Worm (Caenorhabditis elegans) whole organism, young adult: ENCODE results near the gene rga-5.

ENCODE experiments used
- B0261.1 ChIP-seq: sonication (generic microtip); optimal IDR thresholded peaks from 2 replicates; lab custom pipeline; 2016; ENCODE audit warnings: mild to moderate bottlenecking, missing genetic modification characterization, moderate library complexity, missing compliant biosample characterization
- B0336.3 ChIP-seq: fragments of 200-800 bp; sonication (Bioruptor generic); IDR thresholded peaks from 2 replicates; pipeline ENCODE4 v1.3.6; 2022; ENCODE audit warnings: missing genetic modification characterization, missing compliant biosample characterization
- F10E7.11 ChIP-seq: sonication (generic microtip); optimal IDR thresholded peaks from 2 replicates; lab custom pipeline; 2017; ENCODE audit warnings: mild to moderate bottlenecking, missing genetic modification characterization, moderate library complexity, missing compliant biosample characterization
- F49E8.2 ChIP-seq: sonication (generic microtip); optimal IDR thresholded peaks from 3 replicates; lab custom pipeline; 2017; ENCODE audit warnings: missing genetic modification characterization, mild to moderate bottlenecking, missing compliant biosample characterization, antibody characterized with exemption, moderate library complexity; ENCODE audit not compliant: insufficient read depth
- F57A8.1 ChIP-seq: fragments of 200-800 bp; sonication (Bioruptor generic); optimal IDR thresholded peaks from 2 replicates; lab custom pipeline; 2018; ENCODE audit warnings: mild to moderate bottlenecking, missing genetic modification characterization, moderate library complexity, missing compliant biosample characterization
- Y56A3A.18 ChIP-seq: fragments of 200-800 bp; sonication (Bioruptor generic); IDR thresholded peaks from 2 replicates; pipeline ENCODE4 v1.3.6; 2022; ENCODE audit warnings: missing genetic modification reagents, missing genetic modification characterization, missing compliant biosample characterization
- Y95B8A.8 ChIP-seq: fragments of 200-800 bp; sonication (Bioruptor generic); IDR thresholded peaks from 2 replicates; pipeline ENCODE4 v1.3.6; 2022; ENCODE audit warnings: missing genetic modification reagents, missing genetic modification characterization, missing compliant biosample characterization
- athp-1 ChIP-seq: sonication (generic microtip); optimal IDR thresholded peaks from 2 replicates; lab custom pipeline; 2017; ENCODE audit warnings: mild to moderate bottlenecking, missing genetic modification characterization, missing compliant biosample characterization
- attf-5 ChIP-seq: fragments of 200-800 bp; sonication (Bioruptor generic); optimal IDR thresholded peaks from 2 replicates; lab custom pipeline; 2018; ENCODE audit warnings: mild to moderate bottlenecking, missing genetic modification characterization, missing compliant biosample characterization
- attf-6 ChIP-seq: fragments of 200-800 bp; sonication (Bioruptor generic); IDR thresholded peaks from 2 replicates; pipeline ENCODE4 v1.3.6; 2022; ENCODE audit warnings: missing genetic modification reagents, missing genetic modification characterization, missing compliant biosample characterization
- ccch-3 ChIP-seq: fragments of 200-800 bp; sonication (Bioruptor generic); optimal IDR thresholded peaks from 2 replicates; lab custom pipeline; 2018; ENCODE audit warnings: mild to moderate bottlenecking, missing genetic modification characterization, missing compliant biosample characterization
- cebp-2 ChIP-seq: fragments of 200-800 bp; sonication (Bioruptor generic); IDR thresholded peaks from 2 replicates; pipeline ENCODE4 v1.3.6; 2022; ENCODE audit warnings: missing genetic modification characterization, missing compliant biosample characterization
- ceh-40 ChIP-seq: fragments of 200-800 bp; sonication (Bioruptor generic); IDR thresholded peaks from 2 replicates; pipeline ENCODE4 v1.3.6; 2022; ENCODE audit warnings: missing genetic modification characterization, missing compliant biosample characterization
- ceh-58 ChIP-seq: fragments of 200-800 bp; sonication (Bioruptor generic); IDR thresholded peaks from 2 replicates; pipeline ENCODE4 v1.3.6; 2022; ENCODE audit warnings: missing genetic modification characterization, missing compliant biosample characterization
- dpff-1 ChIP-seq: sonication (generic microtip); optimal IDR thresholded peaks from 2 replicates; lab custom pipeline; 2017; ENCODE audit warnings: mild to moderate bottlenecking, missing genetic modification characterization, missing compliant biosample characterization
- him-1 ChIP-seq: sonication (generic microtip); optimal IDR thresholded peaks from 2 replicates; lab custom pipeline; 2016; ENCODE audit warnings: missing genotype, missing genetic modification reagents, missing genetic modification characterization, missing compliant biosample characterization
- hmg-1.2 ChIP-seq: fragments of 200-800 bp; sonication (Bioruptor generic); IDR thresholded peaks from 2 replicates; pipeline ENCODE4 v1.3.6; 2022; ENCODE audit warnings: missing genetic modification reagents, missing genetic modification characterization, missing compliant biosample characterization
- hmg-20 ChIP-seq: fragments of 200-800 bp; sonication (Bioruptor generic); IDR thresholded peaks from 2 replicates; pipeline ENCODE4 v1.3.6; 2022; ENCODE audit warnings: missing genetic modification reagents, missing genetic modification characterization, missing compliant biosample characterization
- hrde-1 ChIP-seq: sonication (generic microtip); optimal IDR thresholded peaks from 2 replicates; lab custom pipeline; 2016; ENCODE audit warnings: missing genetic modification characterization, mild to moderate bottlenecking, missing compliant biosample characterization, moderate library complexity, missing genotype, missing genetic modification reagents, borderline replicate concordance
- hsf-1 ChIP-seq: fragments of 200-800 bp; sonication (Bioruptor generic); IDR thresholded peaks from 2 replicates; pipeline ENCODE4 v1.3.6; 2022; ENCODE audit warnings: missing genetic modification reagents, missing genetic modification characterization, missing compliant biosample characterization
- lag-1 ChIP-seq: fragments of 200-800 bp; sonication (Bioruptor generic); IDR thresholded peaks from 2 replicates; pipeline ENCODE4 v1.3.6; 2022; ENCODE audit warnings: missing genetic modification reagents, missing genetic modification characterization, missing compliant biosample characterization
- lin-26 ChIP-seq: fragments of 200-800 bp; sonication (Bioruptor generic); IDR thresholded peaks from 2 replicates; pipeline ENCODE4 v1.3.6; 2022; ENCODE audit warnings: missing genetic modification reagents, missing genetic modification characterization, missing compliant biosample characterization
- lin-35 ChIP-seq, 3 experiments: fragments of 150-350 bp in 2 of 3; sonication (generic microtip) in 1 of 3; optimal IDR thresholded peaks; 2 replicates each; lab custom pipeline; 2014 to 2018; ENCODE audit warnings: missing biosample characterization in 3 of 3, missing genetic modification characterization in 3 of 3, missing genetic modification reagents in 3 of 3
- lin-54 ChIP-seq: fragments of 200-800 bp; sonication (Bioruptor generic); optimal IDR thresholded peaks from 2 replicates; lab custom pipeline; 2018; ENCODE audit warnings: mild to moderate bottlenecking, missing genetic modification characterization, missing compliant biosample characterization
- lsy-27 ChIP-seq: sonication (generic microtip); optimal IDR thresholded peaks from 2 replicates; lab custom pipeline; 2017; ENCODE audit warnings: missing genetic modification characterization, mild to moderate bottlenecking, missing compliant biosample characterization, antibody characterized with exemption, missing genotype, borderline replicate concordance; ENCODE audit not compliant: insufficient read depth
- madf-6 ChIP-seq: fragments of 200-800 bp; sonication (Bioruptor generic); IDR thresholded peaks from 2 replicates; pipeline ENCODE4 v1.3.6; 2022; ENCODE audit warnings: missing genetic modification reagents, missing genetic modification characterization, missing compliant biosample characterization
- mcd-1 ChIP-seq: fragments of 200-800 bp; sonication (Bioruptor generic); IDR thresholded peaks from 2 replicates; pipeline ENCODE4 v1.3.6; 2022; ENCODE audit warnings: missing genetic modification reagents, missing genetic modification characterization, missing compliant biosample characterization
- mxl-1 ChIP-seq: sonication (generic microtip); optimal IDR thresholded peaks from 2 replicates; lab custom pipeline; 2016; ENCODE audit warnings: missing genetic modification characterization, missing compliant biosample characterization
- nfya-1 ChIP-seq: sonication (generic microtip); optimal IDR thresholded peaks from 2 replicates; lab custom pipeline; 2017; ENCODE audit warnings: antibody characterized with exemption, missing compliant biosample characterization, missing genetic modification characterization, borderline replicate concordance; ENCODE audit not compliant: insufficient read depth
- nfya-2 ChIP-seq: fragments of 200-800 bp; sonication (Bioruptor generic); IDR thresholded peaks from 2 replicates; pipeline ENCODE4 v1.3.6; 2022; ENCODE audit warnings: missing genetic modification reagents, missing genetic modification characterization, missing compliant biosample characterization
- nhr-179 ChIP-seq: sonication (generic microtip); optimal IDR thresholded peaks from 2 replicates; lab custom pipeline; 2016; ENCODE audit warnings: mild to moderate bottlenecking, missing genetic modification characterization, missing compliant biosample characterization
- nhr-27 ChIP-seq: fragments of 200-800 bp; sonication (Bioruptor generic); optimal IDR thresholded peaks from 2 replicates; lab custom pipeline; 2018; ENCODE audit warnings: mild to moderate bottlenecking, missing genetic modification characterization, moderate library complexity, missing compliant biosample characterization
- nhr-90 ChIP-seq: sonication (generic microtip); optimal IDR thresholded peaks from 2 replicates; lab custom pipeline; 2016; ENCODE audit warnings: missing genotype, mild to moderate bottlenecking, missing genetic modification characterization, missing compliant biosample characterization
- rcor-1 ChIP-seq: fragments of 200-800 bp; sonication (Bioruptor generic); IDR thresholded peaks from 2 replicates; pipeline ENCODE4 v1.3.6; 2022; ENCODE audit warnings: missing genetic modification reagents, missing genetic modification characterization, missing compliant biosample characterization
- repo-1 ChIP-seq: sonication (generic microtip); optimal IDR thresholded peaks from 2 replicates; lab custom pipeline; 2017; ENCODE audit warnings: mild to moderate bottlenecking, missing genetic modification characterization, missing compliant biosample characterization
- rpc-1 ChIP-seq, 2 experiments: fragments of 150-350 bp in 1 of 2; sonication (generic microtip) in 1 of 2; optimal IDR thresholded peaks; 2 replicates each; lab custom pipeline; 2014 to 2018; ENCODE audit warnings: missing biosample characterization in 1 of 2, missing genetic modification characterization in 1 of 2, missing genetic modification reagents in 1 of 2, missing genotype in 1 of 2
- sdz-38 ChIP-seq: sonication (generic microtip); optimal IDR thresholded peaks from 2 replicates; lab custom pipeline; 2016; ENCODE audit warnings: missing genotype, missing genetic modification characterization, missing compliant biosample characterization
- sea-2 ChIP-seq: fragments of 200-800 bp; sonication (Bioruptor generic); IDR thresholded peaks from 2 replicates; pipeline ENCODE4 v1.3.6; 2022; ENCODE audit warnings: missing genetic modification characterization, missing compliant biosample characterization
- snpc-3.4 ChIP-seq: sonication (generic microtip); optimal IDR thresholded peaks from 2 replicates; lab custom pipeline; 2017; ENCODE audit warnings: missing genetic modification characterization, mild to moderate bottlenecking, missing compliant biosample characterization, antibody characterized with exemption, moderate library complexity, missing genotype, missing genetic modification reagents
- snpc-4 ChIP-seq, 5 experiments: fragments of 150-350 bp in 1 of 5; sonication (generic microtip) in 4 of 5; optimal IDR thresholded peaks; 2 replicates each; lab custom pipeline; 2014 to 2018; ENCODE audit warnings: missing genetic modification characterization in 5 of 5, missing biosample characterization in 3 of 5, antibody characterized with exemption in 2 of 5, mild to moderate bottlenecking in 2 of 5, missing compliant biosample characterization in 2 of 5, missing genotype in 2 of 5, moderate library complexity in 2 of 5, missing genetic modification reagents in 1 of 5
- sptf-2 ChIP-seq: fragments of 200-800 bp; sonication (Bioruptor generic); optimal IDR thresholded peaks from 2 replicates; lab custom pipeline; 2018; ENCODE audit warnings: mild to moderate bottlenecking, missing genetic modification characterization, missing compliant biosample characterization
- tbx-9 ChIP-seq: sonication (generic microtip); optimal IDR thresholded peaks from 2 replicates; lab custom pipeline; 2016; ENCODE audit warnings: borderline replicate concordance, missing genetic modification characterization, inconsistent platforms, missing compliant biosample characterization
- zfh-2 ChIP-seq: fragments of 200-800 bp; sonication (Bioruptor generic); conservative IDR thresholded peaks from 2 replicates; pipeline ENCODE4 v1.3.6; 2022; ENCODE audit warnings: missing genetic modification reagents, missing genetic modification characterization, missing compliant biosample characterization

rga-5 gene

ce11 chrIV:13827586-13827985 is at the start of gene rga-5:
TSS of gene rga-5 (plus strand) at chrIV:13827886.
- no peak for TF ChIP-seq nhr-179
- no peak for TF ChIP-seq mxl-1
- no peak for TF ChIP-seq B0336.3 (GFP tag; lab: Robert Waterston, UW)
- TF ChIP-seq mcd-1, result no peak
- no peak for TF ChIP-seq nfya-2 (GFP tag; lab: Robert Waterston, UW)
- TF ChIP-seq lin-35 (GFP tag; optimal IDR thresholded peaks at IDR 0.05; lab: Kevin White, UChicago), result no peak
- TF ChIP-seq Y95B8A.8, result no peak
- no peak for TF ChIP-seq nhr-90 (tag; lab: Kevin White, UChicago)
- no peak for TF ChIP-seq lag-1 (GFP tag; lab: Robert Waterston, UW)
- no peak for TF ChIP-seq B0261.1 (tag; lab: Kevin White, UChicago)
- TF ChIP-seq madf-6, result no peak
- TF ChIP-seq lsy-27 (tag; lab: Kevin White, UChicago), result no peak
- TF ChIP-seq lin-54 (GFP tag; lab: Kevin White, UChicago), result no peak

DNA sequence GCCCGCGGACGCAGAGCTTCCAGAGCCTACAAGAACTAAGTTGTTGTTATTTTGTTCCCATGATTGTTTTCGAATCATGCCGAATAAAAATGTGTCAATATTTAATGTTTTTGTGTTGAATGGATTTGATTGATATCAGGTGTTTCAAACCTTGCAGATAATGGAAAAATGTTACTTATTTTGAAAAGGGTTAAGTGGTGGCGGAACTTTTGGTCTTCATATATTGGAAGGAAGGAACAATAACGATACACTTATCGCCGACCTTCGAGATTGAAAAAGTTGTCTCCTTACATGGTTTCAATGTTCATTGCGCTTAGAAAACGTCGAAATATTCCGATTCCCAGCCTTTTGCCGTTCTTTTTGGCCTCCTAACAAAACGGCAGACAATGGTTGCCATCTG is 49.0 kb upstream of the rga-5 start, which contains the start of gene gly-10:
Gene gly-10, plus strand, starts transcription at position 387 of the 400 bp plus-strand sequence.
- TF ChIP-seq lsy-27 (tag; lab: Kevin White, UChicago) (no peak), dpff-1 (tag; lab: Kevin White, UChicago) (no peak), hsf-1 (no peak), nfya-1 (tag; lab: Kevin White, UChicago) (no peak), zfh-2 (GFP tag; lab: Robert Waterston, UW) (0 out of 2 replicates have a peak, but pooled peaks have one; percentile 27), ceh-40 (GFP tag; lab: Robert Waterston, UW) (no peak), lin-54 (GFP tag; lab: Kevin White, UChicago) (peak; percentile 27), attf-6 (GFP tag; lab: Robert Waterston, UW) (peak; percentile 76; the same call in 1 of the 2 replicates), cebp-2 (GFP tag; lab: Robert Waterston, UW) (peak; percentile 36; the same call in 1 of the 2 replicates), madf-6 (peak; percentile 50), attf-5 (no peak), ceh-58 (GFP tag; lab: Robert Waterston, UW) (no peak), snpc-4 (GFP tag; optimal IDR thresholded peaks at IDR 0.05; lab: Kevin White, UChicago) (no peak), snpc-4 (tag; optimal IDR thresholded peaks at IDR 0.05; lab: Kevin White, UChicago) (peak in 2 of 4 experiments; percentile 47 to 71), rcor-1 (GFP tag; lab: Robert Waterston, UW) (peak; percentile 6; the same call in 1 of the 2 replicates), snpc-3.4 (no peak)

ce11 chrIV:13782319-13782718 is 45.4 kb upstream of the rga-5 start:
- TF ChIP-seq rcor-1 (GFP tag; lab: Robert Waterston, UW) (no peak), snpc-4 (GFP tag; optimal IDR thresholded peaks at IDR 0.05; lab: Kevin White, UChicago) (no peak), snpc-4 (tag; optimal IDR thresholded peaks at IDR 0.05; lab: Kevin White, UChicago) (peak in 1 of 4 experiments; percentile 73), rpc-1 (optimal IDR thresholded peaks at IDR 0.05; lab: Kevin White, UChicago) (no peak), rpc-1 (tag; optimal IDR thresholded peaks at IDR 0.05; lab: Kevin White, UChicago) (no peak), hmg-20 (no peak), tbx-9 (tag; lab: Kevin White, UChicago) (no peak), sdz-38 (tag; lab: Kevin White, UChicago) (no peak), hrde-1 (no peak), attf-5 (no peak), sptf-2 (GFP tag; lab: Kevin White, UChicago) (no peak), nhr-27 (no peak), sea-2 (GFP tag; lab: Robert Waterston, UW) (no peak), hmg-1.2 (GFP tag; lab: Robert Waterston, UW) (no peak), nfya-1 (tag; lab: Kevin White, UChicago) (no peak), F10E7.11 (tag; lab: Kevin White, UChicago) (no peak), repo-1 (tag; lab: Kevin White, UChicago) (no peak), Y56A3A.18 (GFP tag; lab: Robert Waterston, UW) (no peak), hsf-1 (no peak), mxl-1 (no peak), ccch-3 (GFP tag; lab: Kevin White, UChicago) (no peak), F57A8.1 (no peak), F49E8.2 (tag; lab: Kevin White, UChicago) (no peak), him-1 (tag; lab: Kevin White, UChicago) (peak; percentile 22), lin-26 (GFP tag; lab: Robert Waterston, UW) (no peak), athp-1 (tag; lab: Kevin White, UChicago) (peak; percentile 26)
